Worm (Caenorhabditis elegans) whole organism, late embryonic: ENCODE data around the gene C56G2.4.

Experiments
- C08G9.2 ChIP-seq: sonication (generic microtip); optimal IDR thresholded peaks from 2 replicates; lab custom pipeline; 2016; ENCODE audit warnings: mild to moderate bottlenecking, missing genetic modification characterization, moderate library complexity, missing compliant biosample characterization
- F13H6.1 ChIP-seq: sonication (generic microtip); optimal IDR thresholded peaks from 2 replicates; lab custom pipeline; 2016; ENCODE audit warnings: missing genetic modification characterization, missing compliant biosample characterization
- K09A11.1 ChIP-seq: sonication (generic microtip); optimal IDR thresholded peaks from 2 replicates; lab custom pipeline; 2017; ENCODE audit warnings: antibody characterized with exemption, mild to moderate bottlenecking, missing genetic modification characterization, missing compliant biosample characterization; ENCODE audit not compliant: insufficient read depth
- T23F11.4 ChIP-seq: fragments of 200-800 bp; sonication (Bioruptor generic); optimal IDR thresholded peaks from 2 replicates; lab custom pipeline; 2018; ENCODE audit warnings: mild to moderate bottlenecking, missing genetic modification characterization, missing compliant biosample characterization
- Y22D7AL.16 ChIP-seq: sonication (generic microtip); optimal IDR thresholded peaks from 2 replicates; lab custom pipeline; 2016; ENCODE audit warnings: missing genetic modification characterization, missing compliant biosample characterization
- ceh-18 ChIP-seq: sonication (generic microtip); optimal IDR thresholded peaks from 2 replicates; lab custom pipeline; 2016; ENCODE audit warnings: missing genetic modification characterization, missing compliant biosample characterization
- ceh-2 ChIP-seq: sonication (generic microtip); optimal IDR thresholded peaks from 2 replicates; lab custom pipeline; 2016; ENCODE audit warnings: missing genotype, missing genetic modification characterization, missing compliant biosample characterization
- ceh-34 ChIP-seq: sonication (generic microtip); optimal IDR thresholded peaks from 2 replicates; lab custom pipeline; 2016; ENCODE audit warnings: mild to moderate bottlenecking, missing genetic modification characterization, missing compliant biosample characterization
- ceh-48 ChIP-seq: sonication (generic microtip); optimal IDR thresholded peaks from 2 replicates; lab custom pipeline; 2016; ENCODE audit warnings: missing genetic modification characterization, inconsistent platforms, missing compliant biosample characterization
- che-1 ChIP-seq: sonication (generic microtip); optimal IDR thresholded peaks from 2 replicates; lab custom pipeline; 2016; ENCODE audit warnings: mild to moderate bottlenecking, missing genetic modification characterization, missing compliant biosample characterization
- ets-4 ChIP-seq: sonication (generic microtip); optimal IDR thresholded peaks from 2 replicates; lab custom pipeline; 2016; ENCODE audit warnings: missing genetic modification characterization, missing compliant biosample characterization
- eyg-1 ChIP-seq: sonication (generic microtip); optimal IDR thresholded peaks from 2 replicates; lab custom pipeline; 2016; ENCODE audit warnings: missing genotype, missing genetic modification characterization, missing compliant biosample characterization
- fkh-6 ChIP-seq: sonication (generic microtip); optimal IDR thresholded peaks from 2 replicates; lab custom pipeline; 2016; ENCODE audit warnings: missing genetic modification characterization, missing compliant biosample characterization
- gmeb-2 ChIP-seq: sonication (generic microtip); optimal IDR thresholded peaks from 2 replicates; lab custom pipeline; 2016; ENCODE audit warnings: missing genetic modification characterization, inconsistent platforms, missing compliant biosample characterization
- hlh-15 ChIP-seq: sonication (generic microtip); optimal IDR thresholded peaks from 2 replicates; lab custom pipeline; 2016; ENCODE audit warnings: missing genetic modification characterization, missing compliant biosample characterization
- hlh-30 ChIP-seq: sonication (generic microtip); optimal IDR thresholded peaks from 2 replicates; lab custom pipeline; 2017; ENCODE audit warnings: antibody characterized with exemption, missing genetic modification characterization, missing compliant biosample characterization; ENCODE audit not compliant: insufficient read depth
- hlh-8 ChIP-seq: sonication (generic microtip); optimal IDR thresholded peaks from 2 replicates; lab custom pipeline; 2016; ENCODE audit warnings: missing genotype, missing genetic modification characterization, missing compliant biosample characterization
- mec-3 ChIP-seq: sonication (generic microtip); optimal IDR thresholded peaks from 2 replicates; lab custom pipeline; 2016; ENCODE audit warnings: borderline replicate concordance, missing genetic modification characterization, missing compliant biosample characterization
- nfya-1 ChIP-seq: sonication (generic microtip); optimal IDR thresholded peaks from 2 replicates; lab custom pipeline; 2017; ENCODE audit warnings: missing genetic modification characterization, mild to moderate bottlenecking, missing compliant biosample characterization, antibody characterized with exemption, moderate library complexity
- nhr-11 ChIP-seq: fragments of 150-350 bp; optimal IDR thresholded peaks from 2 replicates; lab custom pipeline; 2014; ENCODE audit warnings: missing biosample characterization, missing genetic modification characterization
- npax-4 ChIP-seq: sonication (generic microtip); optimal IDR thresholded peaks from 2 replicates; lab custom pipeline; 2016; ENCODE audit warnings: missing genetic modification characterization, missing compliant biosample characterization
- pag-3 ChIP-seq: sonication (generic microtip); optimal IDR thresholded peaks from 2 replicates; lab custom pipeline; 2016; ENCODE audit warnings: missing compliant biosample characterization, missing genetic modification characterization, borderline replicate concordance
- pat-9 ChIP-seq: fragments of 200-800 bp; sonication (Bioruptor generic); optimal IDR thresholded peaks from 2 replicates; lab custom pipeline; 2018; ENCODE audit warnings: mild to moderate bottlenecking, missing genetic modification characterization, moderate library complexity, missing compliant biosample characterization
- sox-2 ChIP-seq: fragments of 200-800 bp; sonication (Bioruptor generic); IDR thresholded peaks from 2 replicates; pipeline ENCODE4 v1.3.6; 2022; ENCODE audit warnings: missing genetic modification reagents, missing genetic modification characterization, missing compliant biosample characterization
- sox-4 ChIP-seq: sonication (generic microtip); optimal IDR thresholded peaks from 2 replicates; lab custom pipeline; 2017; ENCODE audit warnings: mild to moderate bottlenecking, missing genetic modification characterization, inconsistent platforms, missing compliant biosample characterization
- tbx-7 ChIP-seq: sonication (generic microtip); optimal IDR thresholded peaks from 2 replicates; lab custom pipeline; 2016; ENCODE audit warnings: missing genotype, missing genetic modification characterization, missing compliant biosample characterization
- ttx-3 ChIP-seq: sonication (generic microtip); optimal IDR thresholded peaks from 2 replicates; lab custom pipeline; 2016; ENCODE audit warnings: missing genetic modification reagents, missing genetic modification characterization, missing compliant biosample characterization
- unc-42 ChIP-seq: sonication (generic microtip); optimal IDR thresholded peaks from 2 replicates; lab custom pipeline; 2016; ENCODE audit warnings: missing genotype, missing genetic modification characterization, missing compliant biosample characterization
- unc-55 ChIP-seq: sonication (generic microtip); optimal IDR thresholded peaks from 2 replicates; lab custom pipeline; 2017; ENCODE audit warnings: missing biosample characterization, missing genetic modification reagents, missing genetic modification characterization
- ztf-16 ChIP-seq: sonication (generic microtip); optimal IDR thresholded peaks from 2 replicates; lab custom pipeline; 2017; ENCODE audit warnings: missing genetic modification characterization, missing compliant biosample characterization

C56G2.4 gene

DNA sequence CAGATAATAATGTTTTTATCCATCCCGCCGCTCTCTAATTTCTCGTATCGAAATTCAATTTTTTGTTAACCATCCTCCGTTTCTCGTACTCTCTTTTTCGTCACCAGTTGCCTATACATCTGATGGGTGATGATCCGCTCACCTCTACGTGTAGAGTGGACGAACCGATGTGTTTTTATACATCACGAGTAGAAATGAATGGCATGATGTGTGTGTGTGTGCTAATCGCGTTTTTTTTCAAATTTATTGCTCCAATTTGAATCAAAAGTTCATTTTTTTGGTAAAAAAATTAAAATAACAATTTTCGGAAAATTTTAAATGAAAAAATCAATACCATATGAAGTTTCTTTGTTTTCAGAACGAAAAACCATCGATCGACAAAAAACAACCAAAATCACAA lies 24.5 kb downstream of the C56G2.4 start:
- TF ChIP-seq nfya-1 (tag; lab: Kevin White, UChicago) = no peak
- no peak for TF ChIP-seq npax-4 (tag; lab: Kevin White, UChicago)

DNA sequence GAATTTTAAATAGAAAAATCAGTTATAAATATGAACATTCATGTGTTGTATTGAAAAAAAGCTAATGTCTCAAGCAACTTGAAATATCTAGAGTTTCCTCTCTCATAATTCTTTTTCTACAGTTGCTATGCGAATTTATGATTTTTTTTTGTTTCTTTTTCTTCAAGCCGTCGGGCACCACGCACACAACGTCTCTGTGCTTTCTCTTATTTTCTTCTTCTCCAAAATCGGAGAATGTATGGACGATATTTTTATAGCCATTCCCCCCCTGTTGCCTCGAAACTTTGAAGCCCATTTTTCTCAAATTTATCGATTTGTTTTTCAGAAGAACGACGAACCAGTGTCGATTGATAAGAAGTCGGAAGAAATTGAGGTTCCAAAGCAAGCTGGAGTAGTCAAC lies 25.2 kb downstream of the C56G2.4 start:
- no peak for TF ChIP-seq mec-3 (tag; lab: Kevin White, UChicago)
- no peak for TF ChIP-seq hlh-8
- TF ChIP-seq F13H6.1 (tag; lab: Kevin White, UChicago) = no peak
- TF ChIP-seq ceh-48 = no peak
- TF ChIP-seq ztf-16 = no peak
- TF ChIP-seq ttx-3 (tag; lab: Kevin White, UChicago) = no peak
- no peak for TF ChIP-seq K09A11.1 (tag; lab: Kevin White, UChicago)
- no peak for TF ChIP-seq pat-9 (tag; lab: Kevin White, UChicago)
- no peak for TF ChIP-seq gmeb-2 (tag; lab: Kevin White, UChicago)
- TF ChIP-seq unc-42 = no peak
- TF ChIP-seq nhr-11 (tag; lab: Kevin White, UChicago) = no peak
- TF ChIP-seq ceh-2 (tag; lab: Kevin White, UChicago) = no peak
- TF ChIP-seq ceh-34 (tag; lab: Kevin White, UChicago) = no peak
- no peak for TF ChIP-seq C08G9.2 (tag; lab: Kevin White, UChicago)
- TF ChIP-seq ceh-18 = no peak
- TF ChIP-seq ets-4 (tag; lab: Kevin White, UChicago) = no peak
- no peak for TF ChIP-seq T23F11.4 (GFP tag; lab: Kevin White, UChicago)
- TF ChIP-seq sox-2 (GFP tag; lab: Robert Waterston, UW) = no peak

DNA sequence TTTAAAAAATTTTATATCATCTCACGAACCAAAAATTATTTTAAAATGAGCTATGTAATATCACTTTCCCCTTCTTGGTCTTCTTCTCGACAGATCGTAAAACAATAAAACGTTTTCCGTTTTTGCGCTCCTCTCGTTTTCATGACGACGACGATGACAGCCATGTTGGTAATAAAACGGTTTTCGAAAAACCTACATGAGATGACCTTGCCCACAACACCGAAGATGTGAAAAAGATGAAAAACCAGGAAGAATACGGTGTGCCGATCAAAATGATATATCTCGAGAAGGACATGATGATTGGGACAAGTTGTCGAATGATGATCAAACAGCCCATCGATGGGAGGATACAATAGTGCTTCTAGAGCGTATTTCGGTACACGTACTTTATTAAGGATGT lies 27.2 kb downstream of the C56G2.4 start:
- TF ChIP-seq hlh-15 (tag; lab: Kevin White, UChicago) (no peak), ceh-2 (tag; lab: Kevin White, UChicago) (no peak), ceh-48 (no peak), fkh-6 (tag; lab: Kevin White, UChicago) (no peak), T23F11.4 (GFP tag; lab: Kevin White, UChicago) (no peak), mec-3 (tag; lab: Kevin White, UChicago) (no peak), pag-3 (tag; lab: Kevin White, UChicago) (no peak), unc-55 (GFP tag; lab: Kevin White, UChicago) (no peak), che-1 (no peak), eyg-1 (tag; lab: Kevin White, UChicago) (no peak), gmeb-2 (tag; lab: Kevin White, UChicago) (no peak)

DNA sequence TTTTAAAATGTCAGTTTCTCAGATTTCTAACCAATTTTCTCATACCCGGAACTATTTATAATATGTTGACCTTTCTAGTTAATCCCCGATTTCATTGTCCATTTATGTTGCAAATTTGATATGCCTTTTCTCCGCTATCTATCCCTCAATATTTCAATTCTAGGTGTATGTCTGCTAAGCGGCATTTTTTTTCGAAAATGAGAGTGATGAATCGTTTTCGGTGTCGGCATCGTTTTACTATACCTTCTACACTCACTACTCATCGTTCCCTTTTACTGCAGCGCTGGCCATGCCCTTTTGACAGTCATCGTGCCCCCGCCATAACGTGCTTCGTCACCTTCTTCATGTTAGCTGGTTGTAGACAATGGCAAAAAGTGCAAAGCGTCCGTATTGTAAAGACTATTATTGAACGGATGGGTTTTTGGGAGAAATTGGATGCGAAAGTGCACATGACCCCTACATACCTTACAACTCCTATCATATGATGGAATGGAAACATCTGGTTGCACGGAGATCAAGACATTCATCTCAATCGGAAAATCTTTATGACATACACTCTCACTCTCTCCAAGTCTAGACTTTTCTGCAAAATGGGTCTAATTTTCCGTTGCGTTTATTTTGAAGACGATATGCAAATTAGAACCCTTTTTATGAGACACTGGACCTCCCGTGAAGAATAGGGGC lies 27.8 kb downstream of the C56G2.4 start:
- TF ChIP-seq hlh-30 (tag; lab: Kevin White, UChicago) (peak; percentile 2), tbx-7 (tag; lab: Kevin White, UChicago) (no peak)

DNA sequence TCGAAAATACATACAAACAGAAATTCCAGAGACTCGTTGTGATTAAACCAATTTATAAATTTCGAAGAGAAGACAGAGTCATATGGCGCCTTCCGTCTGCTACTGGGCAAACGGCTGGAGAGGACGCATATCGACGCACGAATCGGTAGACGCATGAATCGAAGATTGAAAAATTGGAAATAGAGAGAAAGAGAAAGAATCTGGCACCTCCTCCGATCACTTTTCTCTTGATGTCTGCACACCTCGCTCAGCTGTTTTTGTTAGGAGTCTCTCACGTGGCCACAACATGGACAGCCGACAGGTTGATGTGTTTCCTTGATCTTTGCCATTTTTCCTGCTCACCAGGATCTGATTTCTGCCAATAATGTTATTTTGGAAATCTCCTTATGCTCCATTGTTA lies 28.6 kb downstream of the C56G2.4 start:
- peak; percentile 25 for TF ChIP-seq unc-55 (GFP tag; lab: Kevin White, UChicago)
- TF ChIP-seq ceh-18 = peak; percentile 34
- TF ChIP-seq Y22D7AL.16 (tag; lab: Kevin White, UChicago) = no peak

DNA sequence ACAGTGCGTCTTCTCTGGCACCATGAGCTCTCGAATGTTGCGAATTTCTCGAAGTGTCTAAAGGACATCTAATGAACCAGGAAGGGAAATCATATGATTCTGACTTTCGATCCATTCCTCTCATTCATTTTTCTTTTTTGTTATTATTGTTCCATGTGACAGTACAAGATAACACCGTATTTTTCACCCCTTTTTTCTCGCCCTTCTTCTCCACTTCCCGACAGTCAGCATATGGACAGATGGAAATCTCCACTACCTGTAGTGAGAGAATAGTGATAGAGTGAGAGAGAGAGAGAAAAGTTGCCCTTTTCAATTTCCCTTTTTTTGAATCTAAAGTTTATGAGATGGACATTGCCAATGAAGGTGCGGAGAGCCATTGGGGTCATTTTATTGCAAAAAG lies 29.3 kb downstream of the C56G2.4 start:
- no peak for TF ChIP-seq sox-4
- no peak for TF ChIP-seq hlh-30 (tag; lab: Kevin White, UChicago)
